Worm (Caenorhabditis elegans) whole organism, L3 larva: ENCODE results near the gene mrps-26.

Source experiments
- ceh-16 ChIP-seq: sonication (generic microtip); optimal IDR thresholded peaks from 2 replicates; lab custom pipeline; 2017; ENCODE audit warnings: missing biosample characterization, missing genetic modification characterization
- fkh-10 ChIP-seq: sonication (generic microtip); optimal IDR thresholded peaks from 2 replicates; lab custom pipeline; 2017; ENCODE audit warnings: missing biosample characterization, missing genetic modification reagents, missing genetic modification characterization

DNA sequence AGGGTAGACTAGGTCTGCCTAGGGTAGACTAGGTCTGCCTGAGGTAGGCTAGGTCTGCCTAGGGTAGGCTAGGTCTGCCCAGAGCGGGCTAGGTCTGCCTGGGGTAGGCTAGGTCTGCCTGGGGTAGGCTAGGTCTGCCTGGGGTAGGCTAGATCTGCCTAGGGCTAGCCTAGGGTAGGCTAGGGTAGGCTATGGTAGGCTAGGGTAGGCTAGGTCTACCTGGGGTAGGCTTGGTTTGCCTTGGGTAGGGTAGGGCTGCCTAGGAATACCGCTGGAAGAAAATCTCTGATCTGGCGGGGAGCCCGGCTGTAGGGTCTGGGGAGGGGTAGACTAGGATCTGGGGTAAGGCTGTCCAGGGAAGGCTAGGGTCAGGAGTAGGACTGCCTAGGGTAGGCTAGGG, 51.1 kb downstream of the mrps-26 start:
- TF ChIP-seq fkh-10 (GFP tag; lab: Kevin White, UChicago) (no peak), ceh-16 (tag; lab: Kevin White, UChicago) (no peak)
